Fruit fly (Drosophila melanogaster) whole organism, embryonic: ENCODE data around the gene CG44362.

Source experiments
- ATbp ChIP-seq: fragments of 200-800 bp; sonication (Bioruptor generic); optimal IDR thresholded peaks from 2 replicates; lab custom pipeline; 2017; ENCODE audit warnings: missing biosample characterization, mild to moderate bottlenecking, missing genetic modification characterization, missing genetic modification reagents
- Ada2b ChIP-seq: fragments of 200-800 bp; sonication (Bioruptor generic); IDR thresholded peaks from 2 replicates; pipeline ENCODE4 v1.3.6; 2022; ENCODE audit warnings: missing biosample characterization, missing genetic modification characterization
- Antp ChIP-seq: fragments of 200-800 bp; sonication (Bioruptor generic); optimal IDR thresholded peaks from 3 replicates; lab custom pipeline; 2016; ENCODE audit warnings: missing biosample characterization, missing genetic modification characterization
- C15 ChIP-seq: fragments of 200-800 bp; sonication (Bioruptor generic); IDR thresholded peaks from 3 replicates; pipeline ENCODE4 v1.3.6; 2022; ENCODE audit warnings: missing biosample characterization, missing genetic modification characterization
- CG10979 ChIP-seq: fragments of 200-800 bp; sonication (Bioruptor generic); optimal IDR thresholded peaks from 2 replicates; lab custom pipeline; 2018; ENCODE audit warnings: missing biosample characterization, mild to moderate bottlenecking, missing genetic modification characterization, moderate library complexity
- CG11085 ChIP-seq: fragments of 200-800 bp; sonication (Bioruptor generic); IDR thresholded peaks from 2 replicates; pipeline ENCODE4 v1.3.6; 2022; ENCODE audit warnings: missing biosample characterization, missing genetic modification characterization
- CG12299 ChIP-seq: fragments of 200-800 bp; sonication (Bioruptor generic); optimal IDR thresholded peaks from 2 replicates; lab custom pipeline; 2018; ENCODE audit warnings: missing biosample characterization, mild to moderate bottlenecking, missing genetic modification characterization
- CG12769 ChIP-seq: fragments of 200-800 bp; sonication (Bioruptor generic); optimal IDR thresholded peaks from 2 replicates; lab custom pipeline; 2019; ENCODE audit warnings: missing biosample characterization, mild to moderate bottlenecking, missing genetic modification characterization, moderate library complexity
- CG14014 ChIP-seq: fragments of 200-800 bp; sonication (Bioruptor generic); IDR thresholded peaks from 2 replicates; pipeline ENCODE4 v1.3.6; 2022; ENCODE audit warnings: missing biosample characterization, missing genetic modification characterization
- CG14710 ChIP-seq: fragments of 200-800 bp; sonication (Bioruptor generic); optimal IDR thresholded peaks from 3 replicates; lab custom pipeline; 2019; ENCODE audit warnings: missing biosample characterization, mild to moderate bottlenecking, missing genetic modification characterization, moderate library complexity
- CG15073 ChIP-seq: fragments of 200-800 bp; sonication (Bioruptor generic); optimal IDR thresholded peaks from 2 replicates; lab custom pipeline; 2016; ENCODE audit warnings: missing biosample characterization, missing genetic modification characterization
- CG1602 ChIP-seq: fragments of 200-800 bp; sonication (Bioruptor generic); optimal IDR thresholded peaks from 3 replicates; lab custom pipeline; 2016; ENCODE audit warnings: missing biosample characterization, missing genetic modification characterization
- CG16779 ChIP-seq: fragments of 200-800 bp; sonication (Bioruptor generic); IDR thresholded peaks from 2 replicates; pipeline ENCODE4 v1.3.6; 2022; ENCODE audit warnings: missing biosample characterization, missing genetic modification characterization
- CG2199 ChIP-seq: fragments of 200-800 bp; sonication (Bioruptor generic); IDR thresholded peaks from 3 replicates; pipeline ENCODE4 v1.3.6; 2022; ENCODE audit warnings: missing biosample characterization, missing genetic modification characterization
- CG2678 ChIP-seq: fragments of 200-800 bp; sonication (Bioruptor generic); optimal IDR thresholded peaks from 3 replicates; lab custom pipeline; 2019; ENCODE audit warnings: missing biosample characterization, mild to moderate bottlenecking, missing genetic modification characterization, moderate library complexity
- CG3163 ChIP-seq: fragments of 200-800 bp; sonication (Bioruptor generic); optimal IDR thresholded peaks from 3 replicates; lab custom pipeline; 2016; ENCODE audit warnings: missing biosample characterization, missing genetic modification characterization
- CG3281 ChIP-seq: fragments of 200-800 bp; sonication (Bioruptor generic); optimal IDR thresholded peaks from 3 replicates; lab custom pipeline; 2017; ENCODE audit warnings: missing biosample characterization, mild to moderate bottlenecking, missing genetic modification characterization
- CG4730 ChIP-seq: fragments of 200-800 bp; sonication (Bioruptor generic); IDR thresholded peaks from 2 replicates; pipeline ENCODE4 v1.3.6; 2022; ENCODE audit warnings: missing biosample characterization, missing genetic modification characterization
- CG6254 ChIP-seq: fragments of 200-800 bp; sonication (Bioruptor generic); optimal IDR thresholded peaks from 3 replicates; lab custom pipeline; 2017; ENCODE audit warnings: mild to moderate bottlenecking, missing biosample characterization, missing genetic modification reagents, missing genetic modification characterization
- CG6683 ChIP-seq: fragments of 200-800 bp; sonication (Bioruptor generic); optimal IDR thresholded peaks from 2 replicates; lab custom pipeline; 2017; ENCODE audit warnings: missing biosample characterization, mild to moderate bottlenecking, missing genetic modification characterization, missing genetic modification reagents
- CG6854 ChIP-seq: fragments of 200-800 bp; sonication (Bioruptor generic); optimal IDR thresholded peaks from 3 replicates; lab custom pipeline; 2017; ENCODE audit warnings: missing biosample characterization, mild to moderate bottlenecking, missing genetic modification characterization
- CG7556 ChIP-seq: fragments of 200-800 bp; sonication (Bioruptor generic); optimal IDR thresholded peaks from 2 replicates; lab custom pipeline; 2017; ENCODE audit warnings: missing biosample characterization, mild to moderate bottlenecking, missing genetic modification characterization
- CG8388 ChIP-seq: fragments of 200-800 bp; sonication (Bioruptor generic); optimal IDR thresholded peaks from 2 replicates; lab custom pipeline; 2019; ENCODE audit warnings: missing biosample characterization, mild to moderate bottlenecking, missing genetic modification characterization, moderate library complexity
- CG8944 ChIP-seq: fragments of 200-800 bp; sonication (Bioruptor generic); optimal IDR thresholded peaks from 3 replicates; lab custom pipeline; 2016; ENCODE audit warnings: missing biosample characterization, missing genetic modification characterization
- CG9727 ChIP-seq: fragments of 200-800 bp; sonication (Bioruptor generic); optimal IDR thresholded peaks from 3 replicates; lab custom pipeline; 2017; ENCODE audit warnings: missing biosample characterization, mild to moderate bottlenecking, missing genetic modification characterization
- Dek ChIP-seq: fragments of 200-800 bp; sonication (Bioruptor generic); optimal IDR thresholded peaks from 3 replicates; lab custom pipeline; 2019; ENCODE audit warnings: missing biosample characterization, mild to moderate bottlenecking, missing genetic modification characterization, moderate library complexity
- Doc2 ChIP-seq: fragments of 200-800 bp; sonication (Bioruptor generic); IDR thresholded peaks from 2 replicates; pipeline ENCODE4 v1.3.6; 2022; ENCODE audit warnings: missing biosample characterization, missing genetic modification characterization
- Hey ChIP-seq: fragments of 200-800 bp; sonication (Bioruptor generic); optimal IDR thresholded peaks from 3 replicates; lab custom pipeline; 2018; ENCODE audit warnings: missing biosample characterization, mild to moderate bottlenecking, missing genetic modification characterization
- Hr51 ChIP-seq, 2 experiments: fragments of 200-800 bp; sonication (Bioruptor generic); optimal IDR thresholded peaks; 2 replicates in 1 of 2; 3 replicates in 1 of 2; lab custom pipeline; 2016 to 2018; ENCODE audit warnings: missing biosample characterization in 2 of 2, missing genetic modification characterization in 2 of 2, mild to moderate bottlenecking in 1 of 2, moderate library complexity in 1 of 2
- Med ChIP-seq: fragments of 200-800 bp; sonication (Bioruptor generic); peaks from one replicate; lab custom pipeline; 2016; ENCODE audit warnings: missing biosample characterization, missing genetic modification characterization, mild to moderate bottlenecking, inconsistent platforms, moderate library complexity
- Optix ChIP-seq: fragments of 200-800 bp; sonication (Bioruptor generic); IDR thresholded peaks from 3 replicates; pipeline ENCODE4 v1.3.6; 2022; ENCODE audit warnings: missing biosample characterization, missing genetic modification characterization
- Rfx ChIP-seq: fragments of 200-800 bp; sonication (Bioruptor generic); IDR thresholded peaks from 2 replicates; pipeline ENCODE4 v1.3.6; 2022; ENCODE audit warnings: missing biosample characterization, missing genetic modification characterization
- Sox102F ChIP-seq: fragments of 200-800 bp; sonication (Bioruptor generic); optimal IDR thresholded peaks from 2 replicates; lab custom pipeline; 2018; ENCODE audit warnings: missing biosample characterization, mild to moderate bottlenecking, missing genetic modification characterization, moderate library complexity
- Spps ChIP-seq: fragments of 200-800 bp; sonication (Bioruptor generic); optimal IDR thresholded peaks from 2 replicates; lab custom pipeline; 2018; ENCODE audit warnings: missing biosample characterization, mild to moderate bottlenecking, missing genetic modification characterization
- TFAM ChIP-seq: fragments of 200-800 bp; sonication (Bioruptor generic); optimal IDR thresholded peaks from 2 replicates; lab custom pipeline; 2017; ENCODE audit warnings: missing biosample characterization, missing genetic modification characterization, inconsistent platforms
- Xrp1 ChIP-seq: fragments of 200-800 bp; sonication (Bioruptor generic); IDR thresholded peaks from 2 replicates; pipeline ENCODE4 v1.3.6; 2022; ENCODE audit warnings: missing biosample characterization, missing genetic modification characterization
- bigmax ChIP-seq: fragments of 200-800 bp; sonication (Bioruptor generic); optimal IDR thresholded peaks from 2 replicates; lab custom pipeline; 2018; ENCODE audit warnings: missing biosample characterization, mild to moderate bottlenecking, missing genetic modification characterization
- caup ChIP-seq: fragments of 200-800 bp; sonication (Bioruptor generic); optimal IDR thresholded peaks from 3 replicates; lab custom pipeline; 2017; ENCODE audit warnings: missing biosample characterization, mild to moderate bottlenecking, missing genetic modification characterization, moderate library complexity; ENCODE audit not compliant: severe bottlenecking
- cwo ChIP-seq: fragments of 200-800 bp; sonication (Bioruptor generic); optimal IDR thresholded peaks from 3 replicates; lab custom pipeline; 2017; ENCODE audit warnings: missing biosample characterization, missing genetic modification characterization, mild to moderate bottlenecking, moderate library complexity, missing genetic modification reagents
- dmrt11E ChIP-seq: fragments of 200-800 bp; sonication (Bioruptor generic); optimal IDR thresholded peaks from 3 replicates; lab custom pipeline; 2018; ENCODE audit warnings: missing biosample characterization, mild to moderate bottlenecking, missing genetic modification characterization, moderate library complexity
- esg ChIP-seq: fragments of 200-800 bp; sonication (Bioruptor generic); conservative IDR thresholded peaks from 2 replicates; pipeline ENCODE4 v1.3.6; 2022; ENCODE audit warnings: missing biosample characterization, missing genetic modification characterization
- fd3F ChIP-seq: fragments of 200-800 bp; sonication (Bioruptor generic); optimal IDR thresholded peaks from 2 replicates; lab custom pipeline; 2018; ENCODE audit warnings: missing biosample characterization, mild to moderate bottlenecking, missing genetic modification characterization, moderate library complexity
- hbn ChIP-seq: fragments of 200-800 bp; sonication (Bioruptor generic); IDR thresholded peaks from 2 replicates; pipeline ENCODE4 v1.3.6; 2022; ENCODE audit warnings: missing biosample characterization, missing genetic modification characterization; ENCODE audit not compliant: partially characterized antibody
- odd ChIP-seq: fragments of 200-800 bp; sonication (Bioruptor generic); optimal IDR thresholded peaks from 2 replicates; lab custom pipeline; 2017; ENCODE audit warnings: missing biosample characterization, mild to moderate bottlenecking, missing genetic modification characterization
- prd ChIP-seq, 3 experiments: fragments of >200 bp in 2 of 3; fragments of 200-800 bp in 1 of 3; sonication (Bioruptor generic) in 1 of 3; optimal IDR thresholded peaks in 2 of 3; IDR thresholded peaks in 1 of 3; 2 replicates in 2 of 3; 3 replicates in 1 of 3; pipeline versions ENCODE4 v1.3.6 to Lab custom; 2017 to 2022; ENCODE audit warnings: missing biosample characterization in 1 of 3, missing genetic modification characterization in 1 of 3
- row ChIP-seq: fragments of 200-800 bp; sonication (Bioruptor generic); IDR thresholded peaks from 3 replicates; pipeline ENCODE4 v1.3.6; 2022; ENCODE audit warnings: missing biosample characterization, missing genetic modification characterization
- sim ChIP-seq: fragments of 200-800 bp; sonication (Bioruptor generic); IDR thresholded peaks from 2 replicates; pipeline ENCODE4 v1.3.6; 2022; ENCODE audit warnings: missing biosample characterization, missing genetic modification characterization
- tap ChIP-seq: fragments of 200-800 bp; optimal IDR thresholded peaks from 3 replicates; lab custom pipeline; 2019; ENCODE audit warnings: missing biosample characterization, mild to moderate bottlenecking, missing genetic modification characterization, moderate library complexity

The CG44362 gene

DNA sequence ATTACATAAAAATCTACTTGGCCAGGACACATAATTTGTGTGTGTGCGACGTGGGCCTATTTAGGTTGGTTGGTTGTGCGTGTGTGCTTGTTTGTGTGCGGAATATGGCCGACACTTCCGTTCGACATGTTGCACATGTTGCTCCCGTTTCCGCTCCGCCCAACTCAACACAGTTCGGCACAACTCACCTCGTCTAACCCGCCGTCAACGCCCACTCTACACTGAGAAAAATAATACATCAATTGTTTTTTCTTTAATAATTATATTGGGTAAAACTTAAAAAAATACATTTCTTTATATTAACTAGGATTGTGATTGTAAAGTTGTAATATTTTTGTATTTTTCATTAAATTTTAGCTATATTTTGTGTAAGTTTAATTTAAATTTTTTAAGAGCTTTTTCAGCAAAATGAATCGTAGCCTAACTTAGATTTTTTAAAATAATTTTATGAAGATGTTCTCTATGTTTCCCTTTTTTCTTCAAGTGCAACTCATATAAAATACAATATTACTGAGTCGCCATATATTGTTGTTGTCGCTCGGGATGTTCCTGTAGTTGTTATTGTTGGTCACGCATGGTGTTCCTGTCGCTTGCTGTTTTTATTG is 1.2 kb downstream of the CG44362 start (continued):
- TF ChIP-seq Xrp1 (peak; percentile 74), TFAM (GFP tag; lab: Kevin White, UChicago) (no peak), caup (peak; percentile 60), Antp (no peak), CG10979 (tag; lab: Kevin White, UChicago) (peak; percentile 76), tap (tag; lab: Kevin White, UChicago) (peak; percentile 1), bigmax (GFP tag; lab: Kevin White, UChicago) (no peak), CG2199 (GFP tag; lab: Robert Waterston, UW) (no peak), CG12769 (tag; lab: Kevin White, UChicago) (no peak), odd (GFP tag; lab: Kevin White, UChicago) (peak; percentile 31), prd (optimal IDR thresholded peaks at IDR 0.05; lab: Kevin White, UChicago) (no peak), prd (GFP tag; IDR thresholded peaks at IDR 0.05; lab: Robert Waterston, UW) (peak; percentile 58; the same call in 2 of the 3 replicates), CG6254 (GFP tag; lab: Kevin White, UChicago) (peak; percentile 30), Med (GFP tag; lab: Kevin White, UChicago) (peak; percentile 53), ATbp (GFP tag; lab: Kevin White, UChicago) (peak; percentile 11), CG1602 (GFP tag; lab: Kevin White, UChicago) (peak; percentile 27), cwo (peak; percentile 36), CG8388 (GFP tag; lab: Kevin White, UChicago) (peak; percentile 75), Hey (tag; lab: Kevin White, UChicago) (peak; percentile 3), CG15073 (no peak), Dek (peak; percentile 56), hbn (GFP tag; lab: Robert Waterston, UW) (no peak), CG9727 (GFP tag; lab: Kevin White, UChicago) (peak; percentile 84), CG11085 (GFP tag; lab: Robert Waterston, UW) (no peak), Ada2b (GFP tag; lab: Robert Waterston, UW) (0 out of 2 replicates have a peak, but pooled peaks have one; percentile 16), esg (GFP tag; lab: Robert Waterston, UW) (0 out of 2 replicates have a peak, but pooled peaks have one; percentile 13), Doc2 (GFP tag; lab: Robert Waterston, UW) (no peak), Hr51 (GFP tag; optimal IDR thresholded peaks at IDR 0.05; lab: Kevin White, UChicago) (peak in 1 of 2 experiments; percentile 63), Rfx (GFP tag; lab: Robert Waterston, UW) (peak; percentile 21), CG3163 (no peak), dmrt11E (tag; lab: Kevin White, UChicago) (peak; percentile 63), CG4730 (GFP tag; lab: Robert Waterston, UW) (0 out of 2 replicates have a peak, but pooled peaks have one; percentile 17), C15 (GFP tag; lab: Robert Waterston, UW) (no peak), CG3281 (peak; percentile 49), Sox102F (GFP tag; lab: Kevin White, UChicago) (peak; percentile 67), fd3F (GFP tag; lab: Kevin White, UChicago) (peak; percentile 33), CG2678 (tag; lab: Kevin White, UChicago) (peak; percentile 77), CG14710 (peak; percentile 66), CG6683 (GFP tag; lab: Kevin White, UChicago) (peak; percentile 37), CG12299 (peak; percentile 57), Optix (GFP tag; lab: Robert Waterston, UW) (no peak), row (GFP tag; lab: Robert Waterston, UW) (peak; percentile 46), CG6854 (GFP tag; lab: Kevin White, UChicago) (peak; percentile 1), sim (GFP tag; lab: Robert Waterston, UW) (0 out of 2 replicates have a peak, but pooled peaks have one; percentile 15), Spps (tag; lab: Kevin White, UChicago) (peak; percentile 36), CG7556 (GFP tag; lab: Kevin White, UChicago) (peak; percentile 83), CG16779 (no peak), CG8944 (no peak), CG14014 (peak; percentile 40; the same call in 1 of the 2 replicates)
